Fruit fly (Drosophila melanogaster) whole organism, pupa: ENCODE measurements around the gene chinmo.

Experiments
- CG4496 ChIP-seq: fragments of 200-800 bp; sonication (Bioruptor generic); IDR thresholded peaks from 3 replicates; pipeline ENCODE4 v1.3.6; 2022; ENCODE audit warnings: missing biosample characterization, missing genetic modification characterization
- CG8301 ChIP-seq: fragments of 200-800 bp; sonication (Bioruptor generic); optimal IDR thresholded peaks from 2 replicates; lab custom pipeline; 2018; ENCODE audit warnings: missing biosample characterization, mild to moderate bottlenecking, missing genetic modification characterization
- Pif1A ChIP-seq: fragments of 200-800 bp; sonication (Bioruptor generic); optimal IDR thresholded peaks from 3 replicates; lab custom pipeline; 2016; ENCODE audit warnings: missing biosample characterization, missing genetic modification characterization

- TF ChIP-seq CG8301 (tag; lab: Kevin White, UChicago) (no peak), CG4496 (no peak), Pif1A (GFP tag; lab: Kevin White, UChicago) (no peak)
Measured at dm6 chr2L:1646499-1646898, 4.6 kb upstream of the chinmo start.
